Worm (Caenorhabditis elegans) whole organism, L2 larva: ENCODE results near the gene nadk-1.

Source experiments
- ama-1 ChIP-seq: fragments of 150-350 bp; optimal IDR thresholded peaks from 2 replicates; lab custom pipeline; 2018; ENCODE audit warnings: inconsistent platforms
- ceh-82 ChIP-seq: fragments of 150-350 bp; optimal IDR thresholded peaks from 2 replicates; lab custom pipeline; 2014; ENCODE audit warnings: missing biosample characterization, missing genetic modification characterization
- egl-27 ChIP-seq: sonication (generic microtip); optimal IDR thresholded peaks from 3 replicates; lab custom pipeline; 2017; ENCODE audit warnings: missing biosample characterization, missing genetic modification reagents, missing genetic modification characterization
- lsy-2 ChIP-seq, 2 experiments: fragments of 150-350 bp in 1 of 2; sonication (generic microtip) in 1 of 2; optimal IDR thresholded peaks; 2 replicates each; lab custom pipeline; 2014 to 2017; ENCODE audit warnings: missing biosample characterization in 2 of 2, missing genetic modification characterization in 2 of 2
- snpc-4 ChIP-seq: fragments of 150-350 bp; optimal IDR thresholded peaks from 2 replicates; lab custom pipeline; 2014; ENCODE audit warnings: missing biosample characterization, missing genetic modification characterization
- ztf-1 ChIP-seq: fragments of 200-800 bp; sonication (Bioruptor generic); conservative IDR thresholded peaks from 2 replicates; pipeline ENCODE4 v1.3.6; 2022; ENCODE audit warnings: missing genetic modification characterization, missing compliant biosample characterization

DNA sequence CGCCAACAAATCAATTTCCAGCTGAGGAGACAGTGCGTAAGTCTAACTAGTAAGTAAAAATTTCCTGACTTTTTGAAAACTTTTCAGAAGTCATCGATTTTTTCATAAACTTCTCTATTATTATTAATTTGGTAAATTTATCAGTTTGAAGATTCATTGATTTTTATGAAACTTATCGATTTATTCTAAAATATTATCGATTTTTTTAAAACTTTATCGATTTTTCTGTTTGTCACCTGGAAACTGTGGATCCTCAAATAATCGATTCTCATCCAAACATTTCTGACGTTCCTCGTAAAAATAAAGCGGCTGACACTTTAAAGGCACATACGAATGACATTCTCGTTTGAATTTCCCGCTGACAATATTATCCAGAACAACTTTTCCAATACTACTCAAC is 22.9 kb upstream of the nadk-1 start:
- TF ChIP-seq egl-27 (tag; lab: Kevin White, UChicago) (no peak), ztf-1 (GFP tag; lab: Robert Waterston, UW) (no peak), lsy-2 (tag; optimal IDR thresholded peaks at IDR 0.05; lab: Kevin White, UChicago) (no peak), snpc-4 (tag; lab: Kevin White, UChicago) (no peak), ama-1 (lab: Kevin White, UChicago) (no peak), ceh-82 (tag; lab: Kevin White, UChicago) (no peak)
